Fruit fly (Drosophila melanogaster) whole organism, embryonic: ENCODE results near the gene CG10063.

Experiments used
- Bdp1 ChIP-seq: fragments of 200-800 bp; sonication (Bioruptor generic); optimal IDR thresholded peaks from 3 replicates; lab custom pipeline; 2016; ENCODE audit warnings: missing biosample characterization, missing genetic modification characterization
- CG10654 ChIP-seq: fragments of 200-800 bp; sonication (Bioruptor generic); optimal IDR thresholded peaks from 2 replicates; lab custom pipeline; 2016; ENCODE audit warnings: missing biosample characterization, missing genetic modification characterization
- CG10979 ChIP-seq: fragments of 200-800 bp; sonication (Bioruptor generic); optimal IDR thresholded peaks from 2 replicates; lab custom pipeline; 2018; ENCODE audit warnings: missing biosample characterization, mild to moderate bottlenecking, missing genetic modification characterization, moderate library complexity
- CG11085 ChIP-seq: fragments of 200-800 bp; sonication (Bioruptor generic); IDR thresholded peaks from 2 replicates; pipeline ENCODE4 v1.3.6; 2022; ENCODE audit warnings: missing biosample characterization, missing genetic modification characterization
- CG11093 ChIP-seq: fragments of 200-800 bp; sonication (Bioruptor generic); IDR thresholded peaks from 3 replicates; pipeline ENCODE4 v1.3.6; 2022; ENCODE audit warnings: missing biosample characterization, missing genetic modification characterization
- CG11247 ChIP-seq: fragments of 200-800 bp; sonication (Bioruptor generic); IDR thresholded peaks from 2 replicates; pipeline ENCODE4 v1.3.6; 2022; ENCODE audit warnings: missing biosample characterization, missing genetic modification characterization
- CG11560 ChIP-seq: fragments of 200-800 bp; sonication (Bioruptor generic); IDR thresholded peaks from 3 replicates; pipeline ENCODE4 v1.3.6; 2022; ENCODE audit warnings: missing biosample characterization, missing genetic modification characterization
- CG11695 ChIP-seq: fragments of 200-800 bp; sonication (Bioruptor generic); IDR thresholded peaks from 3 replicates; pipeline ENCODE4 v1.3.6; 2022; ENCODE audit warnings: missing biosample characterization, missing genetic modification characterization
- CG17568 ChIP-seq: fragments of 200-800 bp; sonication (Bioruptor generic); optimal IDR thresholded peaks from 2 replicates; lab custom pipeline; 2018; ENCODE audit warnings: missing biosample characterization, mild to moderate bottlenecking, missing genetic modification characterization, moderate library complexity
- CG17612 ChIP-seq: fragments of 200-800 bp; sonication (Bioruptor generic); IDR thresholded peaks from 2 replicates; pipeline ENCODE4 v1.3.6; 2022; ENCODE audit warnings: missing biosample characterization, missing genetic modification characterization
- CG18011 ChIP-seq: fragments of 200-800 bp; sonication (Bioruptor generic); optimal IDR thresholded peaks from 2 replicates; lab custom pipeline; 2017; ENCODE audit warnings: missing biosample characterization, missing genetic modification characterization, mild to moderate bottlenecking, moderate library complexity, missing genotype
- CG2199 ChIP-seq: fragments of 200-800 bp; sonication (Bioruptor generic); IDR thresholded peaks from 3 replicates; pipeline ENCODE4 v1.3.6; 2022; ENCODE audit warnings: missing biosample characterization, missing genetic modification characterization
- CG2202 ChIP-seq: fragments of 200-800 bp; sonication (Bioruptor generic); optimal IDR thresholded peaks from 2 replicates; lab custom pipeline; 2018; ENCODE audit warnings: missing biosample characterization, mild to moderate bottlenecking, missing genetic modification characterization
- CG2678 ChIP-seq: fragments of 200-800 bp; sonication (Bioruptor generic); optimal IDR thresholded peaks from 3 replicates; lab custom pipeline; 2019; ENCODE audit warnings: missing biosample characterization, mild to moderate bottlenecking, missing genetic modification characterization, moderate library complexity
- CG2712 ChIP-seq: fragments of 200-800 bp; optimal IDR thresholded peaks from 3 replicates; lab custom pipeline; 2019; ENCODE audit warnings: missing biosample characterization, mild to moderate bottlenecking, missing genetic modification characterization, moderate library complexity
- CG31365 ChIP-seq: fragments of 200-800 bp; sonication (Bioruptor generic); optimal IDR thresholded peaks from 2 replicates; lab custom pipeline; 2018; ENCODE audit warnings: missing biosample characterization, mild to moderate bottlenecking, missing genetic modification characterization
- CG32772 ChIP-seq: fragments of 200-800 bp; sonication (Bioruptor generic); IDR thresholded peaks from 2 replicates; pipeline ENCODE4 v1.3.6; 2022; ENCODE audit warnings: missing biosample characterization, missing genetic modification characterization
- CG33557 ChIP-seq: fragments of 200-800 bp; sonication (Bioruptor generic); optimal IDR thresholded peaks from 2 replicates; lab custom pipeline; 2019; ENCODE audit warnings: missing biosample characterization, mild to moderate bottlenecking, missing genetic modification characterization, moderate library complexity
- CG4707 ChIP-seq: fragments of 200-800 bp; sonication (Bioruptor generic); optimal IDR thresholded peaks from 2 replicates; lab custom pipeline; 2018; ENCODE audit warnings: missing biosample characterization, mild to moderate bottlenecking, missing genetic modification characterization, moderate library complexity
- CG7928 ChIP-seq: fragments of 200-800 bp; sonication (Bioruptor generic); optimal IDR thresholded peaks from 2 replicates; lab custom pipeline; 2017; ENCODE audit warnings: missing biosample characterization, mild to moderate bottlenecking, missing genetic modification characterization
- CG8290 ChIP-seq, 3 experiments: fragments of 200-800 bp; sonication (Bioruptor generic); optimal IDR thresholded peaks; 2 replicates each; lab custom pipeline; 2016 to 2019; ENCODE audit warnings: missing biosample characterization in 3 of 3, missing genetic modification characterization in 3 of 3, mild to moderate bottlenecking in 2 of 3, moderate library complexity in 1 of 3
- CG8765 ChIP-seq: fragments of 200-800 bp; sonication (Bioruptor generic); IDR thresholded peaks from 2 replicates; pipeline ENCODE4 v1.3.6; 2022; ENCODE audit warnings: missing biosample characterization, missing genetic modification characterization
- CG8924 ChIP-seq: fragments of 200-800 bp; optimal IDR thresholded peaks from 3 replicates; lab custom pipeline; 2019; ENCODE audit warnings: missing biosample characterization, mild to moderate bottlenecking, missing genetic modification characterization, moderate library complexity
- CG9437 ChIP-seq: fragments of 200-800 bp; sonication (Bioruptor generic); optimal IDR thresholded peaks from 2 replicates; lab custom pipeline; 2018; ENCODE audit warnings: missing biosample characterization, mild to moderate bottlenecking, missing genetic modification characterization
- Deaf1 ChIP-seq: fragments of 200-800 bp; optimal IDR thresholded peaks from 3 replicates; lab custom pipeline; 2019; ENCODE audit warnings: missing biosample characterization, mild to moderate bottlenecking, missing genetic modification characterization, moderate library complexity
- Dek ChIP-seq: fragments of 200-800 bp; sonication (Bioruptor generic); optimal IDR thresholded peaks from 3 replicates; lab custom pipeline; 2019; ENCODE audit warnings: missing biosample characterization, mild to moderate bottlenecking, missing genetic modification characterization, moderate library complexity
- Ets97D ChIP-seq: fragments of 200-800 bp; sonication (Bioruptor generic); optimal IDR thresholded peaks from 3 replicates; lab custom pipeline; 2016; ENCODE audit warnings: missing biosample characterization, missing genetic modification characterization
- Fer2 ChIP-seq: fragments of 200-800 bp; sonication (Bioruptor generic); optimal IDR thresholded peaks from 2 replicates; lab custom pipeline; 2018; ENCODE audit warnings: missing biosample characterization, mild to moderate bottlenecking, missing genetic modification characterization, moderate library complexity
- HmgZ ChIP-seq: fragments of 200-800 bp; sonication (Bioruptor generic); optimal IDR thresholded peaks from 2 replicates; lab custom pipeline; 2018; ENCODE audit warnings: missing biosample characterization, mild to moderate bottlenecking, missing genetic modification characterization
- Hmx ChIP-seq: fragments of 200-800 bp; sonication (Bioruptor generic); optimal IDR thresholded peaks from 2 replicates; lab custom pipeline; 2016; ENCODE audit warnings: missing biosample characterization, missing genetic modification characterization
- MBD-R2 ChIP-seq: fragments of 200-800 bp; sonication (Bioruptor generic); IDR thresholded peaks from 2 replicates; pipeline ENCODE4 v1.3.6; 2022; ENCODE audit warnings: missing biosample characterization, missing genetic modification characterization
- MESR4 ChIP-seq: fragments of 200-800 bp; sonication (Bioruptor generic); optimal IDR thresholded peaks from 2 replicates; lab custom pipeline; 2018; ENCODE audit warnings: missing biosample characterization, mild to moderate bottlenecking, missing genetic modification characterization, moderate library complexity
- NFAT ChIP-seq: fragments of 200-800 bp; sonication (Bioruptor generic); IDR thresholded peaks from 2 replicates; pipeline ENCODE4 v1.3.6; 2022; ENCODE audit warnings: missing biosample characterization, missing genetic modification characterization
- Nf-YC ChIP-seq: fragments of 200-800 bp; optimal IDR thresholded peaks from 3 replicates; lab custom pipeline; 2019; ENCODE audit warnings: missing biosample characterization, mild to moderate bottlenecking, missing genetic modification characterization, moderate library complexity
- Oli ChIP-seq: fragments of 200-800 bp; sonication (Bioruptor generic); optimal IDR thresholded peaks from 2 replicates; lab custom pipeline; 2018; ENCODE audit warnings: missing biosample characterization, mild to moderate bottlenecking, missing genetic modification characterization, moderate library complexity
- ap ChIP-seq: fragments of 200-800 bp; sonication (Bioruptor generic); IDR thresholded peaks from 2 replicates; pipeline ENCODE4 v1.3.6; 2022; ENCODE audit warnings: missing biosample characterization, missing genetic modification characterization
- az2 ChIP-seq: fragments of 200-800 bp; sonication (Bioruptor generic); optimal IDR thresholded peaks from 3 replicates; lab custom pipeline; 2016; ENCODE audit warnings: missing biosample characterization, missing genetic modification characterization
- cas ChIP-seq: fragments of 200-800 bp; sonication (Bioruptor generic); IDR thresholded peaks from 2 replicates; pipeline ENCODE4 v1.3.6; 2022; ENCODE audit warnings: missing biosample characterization, missing genetic modification characterization
- chn ChIP-seq: fragments of 200-800 bp; sonication (Bioruptor generic); optimal IDR thresholded peaks from 2 replicates; lab custom pipeline; 2016; ENCODE audit warnings: missing biosample characterization, missing genetic modification characterization
- ci ChIP-seq: fragments of 200-800 bp; sonication (Bioruptor generic); IDR thresholded peaks from 3 replicates; pipeline ENCODE4 v1.3.6; 2022; ENCODE audit warnings: missing biosample characterization, missing genetic modification characterization
- cwo ChIP-seq: fragments of 200-800 bp; sonication (Bioruptor generic); optimal IDR thresholded peaks from 3 replicates; lab custom pipeline; 2017; ENCODE audit warnings: missing biosample characterization, missing genetic modification characterization, mild to moderate bottlenecking, moderate library complexity, missing genetic modification reagents
- dimm ChIP-seq: fragments of 200-800 bp; sonication (Bioruptor generic); IDR thresholded peaks from 2 replicates; pipeline ENCODE4 v1.3.6; 2022; ENCODE audit warnings: missing biosample characterization, missing genetic modification characterization
- lmd ChIP-seq: fragments of 200-800 bp; sonication (Bioruptor generic); IDR thresholded peaks from 2 replicates; pipeline ENCODE4 v1.3.6; 2022; ENCODE audit warnings: missing biosample characterization, missing genetic modification characterization
- nerfin-1 ChIP-seq: fragments of 200-800 bp; sonication (Bioruptor generic); optimal IDR thresholded peaks from 3 replicates; lab custom pipeline; 2019; ENCODE audit warnings: missing biosample characterization, mild to moderate bottlenecking, missing genetic modification characterization, moderate library complexity
- phol ChIP-seq: fragments of 200-800 bp; sonication (Bioruptor generic); optimal IDR thresholded peaks from 3 replicates; lab custom pipeline; 2018; ENCODE audit warnings: missing biosample characterization, mild to moderate bottlenecking, missing genetic modification characterization, moderate library complexity
- pros ChIP-seq: fragments of 200-800 bp; sonication (Bioruptor generic); optimal IDR thresholded peaks from 3 replicates; lab custom pipeline; 2019; ENCODE audit warnings: missing biosample characterization, mild to moderate bottlenecking, missing genetic modification characterization, moderate library complexity
- sqz ChIP-seq: fragments of 200-800 bp; sonication (Bioruptor generic); optimal IDR thresholded peaks from 3 replicates; lab custom pipeline; 2018; ENCODE audit warnings: missing biosample characterization, mild to moderate bottlenecking, missing genetic modification characterization
- tx ChIP-seq: fragments of 200-800 bp; sonication (Bioruptor generic); optimal IDR thresholded peaks from 2 replicates; lab custom pipeline; 2016; ENCODE audit warnings: missing biosample characterization, missing genetic modification characterization
- yki ChIP-seq: fragments of >200 bp; optimal IDR thresholded peaks from 3 replicates; lab custom pipeline; 2018

Gene CG10063

dm6 chr3L:6979387-6980249, 7.4 kb upstream of the CG10063 start, which contains the start of gene Galphai (continued):
- TF ChIP-seq CG8290 (GFP tag; optimal IDR thresholded peaks at IDR 0.05; lab: Kevin White, UChicago) (peak; percentile 89), CG8290 (tag; optimal IDR thresholded peaks at IDR 0.05; lab: Kevin White, UChicago) (peak; percentile 59 to 97), CG9437 (no peak), CG33557 (peak; percentile 4), MESR4 (GFP tag; lab: Kevin White, UChicago) (peak; percentile 82), CG10654 (GFP tag; lab: Kevin White, UChicago) (no peak), CG17568 (GFP tag; lab: Kevin White, UChicago) (no peak), CG11247 (no peak), CG11093 (no peak), cas (GFP tag; lab: Robert Waterston, UW) (0 out of 2 replicates have a peak, but pooled peaks have one; percentile 12), NFAT (0 out of 2 replicates have a peak, but pooled peaks have one; percentile 29), CG4707 (GFP tag; lab: Kevin White, UChicago) (no peak), CG31365 (tag; lab: Kevin White, UChicago) (peak; percentile 58), yki (lab: Kevin White, UChicago) (peak; percentile 42), Dek (peak; percentile 6), CG11695 (no peak), Hmx (GFP tag; lab: Kevin White, UChicago) (no peak), sqz (GFP tag; lab: Kevin White, UChicago) (peak; percentile 91), MBD-R2 (GFP tag; lab: Robert Waterston, UW) (peak; percentile 63), CG18011 (GFP tag; lab: Kevin White, UChicago) (no peak), CG2199 (GFP tag; lab: Robert Waterston, UW) (0 out of 3 replicates have a peak, but pooled peaks have one; percentile 20), CG32772 (GFP tag; lab: Robert Waterston, UW) (no peak), CG2202 (tag; lab: Kevin White, UChicago) (no peak), CG8924 (tag; lab: Kevin White, UChicago) (peak; percentile 42), CG11085 (GFP tag; lab: Robert Waterston, UW) (no peak), ap (GFP tag; lab: Robert Waterston, UW) (no peak), cwo (GFP tag; lab: Kevin White, UChicago) (no peak), Ets97D (GFP tag; lab: Kevin White, UChicago) (peak; percentile 95), nerfin-1 (tag; lab: Kevin White, UChicago) (no peak), pros (GFP tag; lab: Kevin White, UChicago) (no peak), CG11560 (tag; lab: Robert Waterston, UW) (peak; percentile 62; the same call in 2 of the 3 replicates), ci (GFP tag; lab: Robert Waterston, UW) (peak; percentile 77; the same call in 2 of the 3 replicates), CG17612 (GFP tag; lab: Robert Waterston, UW) (no peak), Deaf1 (tag; lab: Kevin White, UChicago) (peak; percentile 63), dimm (no peak), CG10979 (tag; lab: Kevin White, UChicago) (peak; percentile 1), Fer2 (tag; lab: Kevin White, UChicago) (no peak), Nf-YC (peak; percentile 69), phol (peak; percentile 73), CG2712 (tag; lab: Kevin White, UChicago) (peak; percentile 52), tx (no peak), HmgZ (tag; lab: Kevin White, UChicago) (peak; percentile 92), Bdp1 (GFP tag; lab: Kevin White, UChicago) (peak; percentile 62), CG2678 (tag; lab: Kevin White, UChicago) (no peak), CG7928 (GFP tag; lab: Kevin White, UChicago) (peak; percentile 48), CG8765 (GFP tag; lab: Robert Waterston, UW) (0 out of 2 replicates have a peak, but pooled peaks have one; percentile 38), az2 (GFP tag; lab: Kevin White, UChicago) (no peak), Oli (tag; lab: Kevin White, UChicago) (no peak), lmd (GFP tag; lab: Robert Waterston, UW) (peak; percentile 30; the same call in 1 of the 2 replicates), chn (GFP tag; lab: Kevin White, UChicago) (no peak)
